Worm (Caenorhabditis elegans) whole organism, L4 larva: ENCODE measurements around the gene pqn-16.

Experiments used
- F49E8.2 ChIP-seq: sonication (generic microtip); optimal IDR thresholded peaks from 2 replicates; lab custom pipeline; 2016; ENCODE audit warnings: missing compliant biosample characterization, mild to moderate bottlenecking, missing genetic modification characterization, borderline replicate concordance
- ZK546.5 ChIP-seq, 2 experiments: sonication (generic microtip); optimal IDR thresholded peaks; 2 replicates each; lab custom pipeline; 2017; ENCODE audit warnings: missing biosample characterization in 2 of 2, missing genetic modification characterization in 2 of 2
- arid-1 ChIP-seq: fragments of 200-800 bp; sonication (Bioruptor generic); conservative IDR thresholded peaks from 2 replicates; pipeline ENCODE4 v1.3.6; 2022; ENCODE audit warnings: missing genetic modification reagents, missing genetic modification characterization, missing compliant biosample characterization
- ceh-62 ChIP-seq: sonication (generic microtip); optimal IDR thresholded peaks from 2 replicates; lab custom pipeline; 2017; ENCODE audit warnings: missing biosample characterization, missing genetic modification characterization
- zfp-2 ChIP-seq: sonication (generic microtip); optimal IDR thresholded peaks from 2 replicates; lab custom pipeline; 2016; ENCODE audit warnings: mild to moderate bottlenecking, missing genetic modification characterization, missing compliant biosample characterization
- zip-11 ChIP-seq: fragments of 200-800 bp; sonication (Bioruptor generic); IDR thresholded peaks from 2 replicates; pipeline ENCODE4 v1.3.6; 2022; ENCODE audit warnings: missing genetic modification characterization, missing compliant biosample characterization

DNA sequence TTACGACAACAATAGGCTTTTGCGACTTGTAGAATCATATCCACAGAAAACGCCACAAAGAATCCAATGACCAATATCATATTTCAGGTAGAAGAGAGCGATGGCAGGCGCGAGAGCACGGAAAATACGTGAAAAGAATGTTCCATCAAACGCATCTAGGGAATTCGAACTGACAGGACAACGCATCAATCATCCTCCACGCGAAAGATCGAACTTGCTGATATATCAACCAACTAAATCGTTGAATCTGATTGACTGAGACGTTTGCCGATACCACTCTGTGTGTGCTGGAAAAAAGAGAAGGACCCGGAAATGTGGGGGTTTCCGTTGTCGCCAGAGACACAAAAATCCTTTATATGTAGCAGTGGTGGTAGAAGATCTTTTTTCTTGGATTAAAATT is 44.3 kb downstream of the pqn-16 start:
- TF ChIP-seq ceh-62 (tag; lab: Kevin White, UChicago): no peak
- TF ChIP-seq arid-1 (GFP tag; lab: Robert Waterston, UW): no peak
- TF ChIP-seq F49E8.2 (tag; lab: Kevin White, UChicago): no peak
- TF ChIP-seq zip-11 (GFP tag; lab: Robert Waterston, UW): no peak
- TF ChIP-seq zfp-2 (tag; lab: Kevin White, UChicago): no peak
- no peak for TF ChIP-seq ZK546.5 (tag; optimal IDR thresholded peaks at IDR 0.05; lab: Kevin White, UChicago)
